Fruit fly (Drosophila melanogaster) whole organism, embryonic: ENCODE measurements around the gene Roc1b.

Source experiments
- CG10431 ChIP-seq: fragments of 200-800 bp; sonication (Bioruptor generic); optimal IDR thresholded peaks from 3 replicates; lab custom pipeline; 2018; ENCODE audit warnings: missing biosample characterization, mild to moderate bottlenecking, missing genetic modification characterization
- CG11247 ChIP-seq: fragments of 200-800 bp; sonication (Bioruptor generic); IDR thresholded peaks from 2 replicates; pipeline ENCODE4 v1.3.6; 2022; ENCODE audit warnings: missing biosample characterization, missing genetic modification characterization
- CG11398 ChIP-seq: fragments of 200-800 bp; sonication (Bioruptor generic); optimal IDR thresholded peaks from 2 replicates; lab custom pipeline; 2016; ENCODE audit warnings: missing biosample characterization, missing genetic modification characterization
- CG12299 ChIP-seq: fragments of 200-800 bp; sonication (Bioruptor generic); optimal IDR thresholded peaks from 2 replicates; lab custom pipeline; 2018; ENCODE audit warnings: missing biosample characterization, mild to moderate bottlenecking, missing genetic modification characterization
- CG12744 ChIP-seq: fragments of 200-800 bp; sonication (Bioruptor generic); optimal IDR thresholded peaks from 2 replicates; lab custom pipeline; 2016; ENCODE audit warnings: missing biosample characterization, missing genetic modification characterization
- CG13123 ChIP-seq: fragments of 200-800 bp; sonication (Bioruptor generic); optimal IDR thresholded peaks from 2 replicates; lab custom pipeline; 2016; ENCODE audit warnings: missing biosample characterization, missing genetic modification characterization
- CG13624 ChIP-seq: fragments of 200-800 bp; sonication (Bioruptor generic); optimal IDR thresholded peaks from 2 replicates; lab custom pipeline; 2016; ENCODE audit warnings: missing biosample characterization, missing genetic modification characterization
- CG14050 ChIP-seq: fragments of 200-800 bp; sonication (Bioruptor generic); IDR thresholded peaks from 3 replicates; pipeline ENCODE4 v1.3.6; 2022; ENCODE audit warnings: missing biosample characterization, missing genetic modification characterization
- CG15269 ChIP-seq: fragments of 200-800 bp; sonication (Bioruptor generic); optimal IDR thresholded peaks from 2 replicates; lab custom pipeline; 2018; ENCODE audit warnings: missing biosample characterization, mild to moderate bottlenecking, missing genetic modification characterization, moderate library complexity
- CG15479 ChIP-seq: fragments of 200-800 bp; sonication (Bioruptor generic); optimal IDR thresholded peaks from 3 replicates; lab custom pipeline; 2019; ENCODE audit warnings: missing biosample characterization, mild to moderate bottlenecking, missing genetic modification characterization, moderate library complexity
- CG15601 ChIP-seq: fragments of 200-800 bp; sonication (Bioruptor generic); optimal IDR thresholded peaks from 3 replicates; lab custom pipeline; 2019; ENCODE audit warnings: missing biosample characterization, mild to moderate bottlenecking, missing genetic modification characterization, moderate library complexity
- CG18619 ChIP-seq: fragments of 200-800 bp; sonication (Bioruptor generic); optimal IDR thresholded peaks from 3 replicates; lab custom pipeline; 2017; ENCODE audit warnings: missing biosample characterization, mild to moderate bottlenecking, missing genetic modification characterization
- CG32532 ChIP-seq: fragments of 200-800 bp; sonication (Bioruptor generic); IDR thresholded peaks from 2 replicates; pipeline ENCODE4 v1.3.6; 2022; ENCODE audit warnings: missing biosample characterization, missing genetic modification characterization
- CG34224 ChIP-seq: fragments of 200-800 bp; sonication (Bioruptor generic); IDR thresholded peaks from 3 replicates; pipeline ENCODE4 v1.3.6; 2022; ENCODE audit warnings: missing biosample characterization, missing genetic modification characterization; ENCODE audit not compliant: partially characterized antibody
- CG4282 ChIP-seq: fragments of 200-800 bp; sonication (Bioruptor generic); optimal IDR thresholded peaks from 2 replicates; lab custom pipeline; 2016; ENCODE audit warnings: missing biosample characterization, missing genetic modification characterization
- CG4424 ChIP-seq: fragments of 200-800 bp; sonication (Bioruptor generic); optimal IDR thresholded peaks from 3 replicates; lab custom pipeline; 2016; ENCODE audit warnings: missing biosample characterization, missing genetic modification characterization
- CG4617 ChIP-seq: fragments of 200-800 bp; sonication (Bioruptor generic); optimal IDR thresholded peaks from 3 replicates; lab custom pipeline; 2016; ENCODE audit warnings: missing biosample characterization, missing genetic modification characterization, borderline replicate concordance
- CG4854 ChIP-seq: fragments of 200-800 bp; sonication (Bioruptor generic); optimal IDR thresholded peaks from 2 replicates; lab custom pipeline; 2016; ENCODE audit warnings: missing biosample characterization, missing genetic modification characterization, inconsistent platforms
- CG5245 ChIP-seq: fragments of 200-800 bp; sonication (Bioruptor generic); optimal IDR thresholded peaks from 3 replicates; lab custom pipeline; 2016; ENCODE audit warnings: missing biosample characterization, missing genetic modification characterization
- CG5953 ChIP-seq: fragments of 200-800 bp; sonication (Bioruptor generic); IDR thresholded peaks from 2 replicates; pipeline ENCODE4 v1.3.6; 2022; ENCODE audit warnings: missing biosample characterization, missing genetic modification characterization
- CG6254 ChIP-seq: fragments of 200-800 bp; sonication (Bioruptor generic); optimal IDR thresholded peaks from 3 replicates; lab custom pipeline; 2017; ENCODE audit warnings: mild to moderate bottlenecking, missing biosample characterization, missing genetic modification reagents, missing genetic modification characterization
- CG7928 ChIP-seq: fragments of 200-800 bp; sonication (Bioruptor generic); optimal IDR thresholded peaks from 2 replicates; lab custom pipeline; 2017; ENCODE audit warnings: missing biosample characterization, mild to moderate bottlenecking, missing genetic modification characterization
- CG7987 ChIP-seq: fragments of 200-800 bp; sonication (Bioruptor generic); optimal IDR thresholded peaks from 2 replicates; lab custom pipeline; 2018; ENCODE audit warnings: missing biosample characterization, mild to moderate bottlenecking, missing genetic modification characterization, moderate library complexity
- CHES-1-like ChIP-seq: fragments of 200-800 bp; sonication (Bioruptor generic); optimal IDR thresholded peaks from 2 replicates; lab custom pipeline; 2016; ENCODE audit warnings: missing biosample characterization, missing genetic modification characterization
- Dip2 ChIP-seq: fragments of 200-800 bp; sonication (Bioruptor generic); IDR thresholded peaks from 2 replicates; pipeline ENCODE4 v1.3.6; 2022; ENCODE audit warnings: missing biosample characterization, missing genetic modification characterization
- H15 ChIP-seq: fragments of 200-800 bp; sonication (Bioruptor generic); IDR thresholded peaks from 3 replicates; pipeline ENCODE4 v1.3.6; 2022; ENCODE audit warnings: missing biosample characterization, missing genetic modification characterization
- NK7.1 ChIP-seq: fragments of 200-800 bp; sonication (Bioruptor generic); optimal IDR thresholded peaks from 3 replicates; lab custom pipeline; 2016; ENCODE audit warnings: missing biosample characterization, missing genetic modification characterization
- Neu2 ChIP-seq: fragments of 200-800 bp; sonication (Bioruptor generic); optimal IDR thresholded peaks from 3 replicates; lab custom pipeline; 2016; ENCODE audit warnings: missing biosample characterization, missing genetic modification characterization, borderline replicate concordance
- Nf-YB ChIP-seq: fragments of 200-800 bp; sonication (Bioruptor generic); optimal IDR thresholded peaks from 3 replicates; lab custom pipeline; 2019; ENCODE audit warnings: missing biosample characterization, mild to moderate bottlenecking, missing genetic modification characterization, moderate library complexity
- PHDP ChIP-seq: fragments of 200-800 bp; sonication (Bioruptor generic); optimal IDR thresholded peaks from 3 replicates; lab custom pipeline; 2018; ENCODE audit warnings: missing biosample characterization, mild to moderate bottlenecking, missing genetic modification characterization, moderate library complexity
- Side ChIP-seq: fragments of 200-800 bp; sonication (Bioruptor generic); optimal IDR thresholded peaks from 2 replicates; lab custom pipeline; 2016; ENCODE audit warnings: missing biosample characterization, missing genetic modification characterization
- Sox100B ChIP-seq: fragments of 200-800 bp; sonication (Bioruptor generic); optimal IDR thresholded peaks from 3 replicates; lab custom pipeline; 2018; ENCODE audit warnings: missing biosample characterization, mild to moderate bottlenecking, missing genetic modification characterization
- Stat92E ChIP-seq, 3 experiments: fragments of >200 bp in 2 of 3; fragments of 200-800 bp in 1 of 3; sonication (Bioruptor generic) in 1 of 3; optimal IDR thresholded peaks; 2 replicates each; lab custom pipeline; 2017 to 2019; ENCODE audit warnings: missing biosample characterization in 3 of 3, missing genetic modification characterization in 3 of 3, mild to moderate bottlenecking in 1 of 3, moderate library complexity in 1 of 3
- amos ChIP-seq: fragments of 200-800 bp; sonication (Bioruptor generic); IDR thresholded peaks from 2 replicates; pipeline ENCODE4 v1.3.6; 2022; ENCODE audit warnings: missing biosample characterization, missing genetic modification characterization; ENCODE audit not compliant: partially characterized antibody
- bcd ChIP-seq: fragments of 200-800 bp; sonication (Bioruptor generic); optimal IDR thresholded peaks from 2 replicates; lab custom pipeline; 2017; ENCODE audit warnings: missing biosample characterization, mild to moderate bottlenecking, missing genetic modification characterization
- crp ChIP-seq, 2 experiments: fragments of 200-800 bp; sonication (Bioruptor generic); optimal IDR thresholded peaks; 2 replicates in 1 of 2; 3 replicates in 1 of 2; lab custom pipeline; 2017; ENCODE audit warnings: missing biosample characterization in 2 of 2, missing genetic modification characterization in 2 of 2, mild to moderate bottlenecking in 1 of 2, moderate library complexity in 1 of 2
- cwo ChIP-seq: fragments of 200-800 bp; sonication (Bioruptor generic); optimal IDR thresholded peaks from 3 replicates; lab custom pipeline; 2017; ENCODE audit warnings: missing biosample characterization, missing genetic modification characterization, mild to moderate bottlenecking, moderate library complexity, missing genetic modification reagents
- da ChIP-seq: fragments of 200-800 bp; sonication (Bioruptor generic); optimal IDR thresholded peaks from 2 replicates; lab custom pipeline; 2016; ENCODE audit warnings: missing biosample characterization, missing genetic modification characterization
- disco-r ChIP-seq: fragments of 200-800 bp; sonication (Bioruptor generic); optimal IDR thresholded peaks from 2 replicates; lab custom pipeline; 2016; ENCODE audit warnings: missing biosample characterization, missing genetic modification characterization
- dmrt99B ChIP-seq: fragments of 200-800 bp; sonication (Bioruptor generic); optimal IDR thresholded peaks from 2 replicates; lab custom pipeline; 2018; ENCODE audit warnings: missing biosample characterization, mild to moderate bottlenecking, missing genetic modification characterization, moderate library complexity
- gt ChIP-seq: fragments of 200-800 bp; sonication (Bioruptor generic); IDR thresholded peaks from 2 replicates; pipeline ENCODE4 v1.3.6; 2022; ENCODE audit warnings: missing biosample characterization, missing genetic modification characterization
- inv ChIP-seq: fragments of 200-800 bp; sonication (Bioruptor generic); IDR thresholded peaks from 2 replicates; pipeline ENCODE4 v1.3.6; 2022; ENCODE audit warnings: missing biosample characterization, missing genetic modification characterization; ENCODE audit not compliant: partially characterized antibody
- lilli ChIP-seq: fragments of 200-800 bp; sonication (Bioruptor generic); optimal IDR thresholded peaks from 3 replicates; lab custom pipeline; 2016; ENCODE audit warnings: missing biosample characterization, missing genetic modification characterization
- pb ChIP-seq: fragments of 200-800 bp; sonication (Bioruptor generic); optimal IDR thresholded peaks from 3 replicates; lab custom pipeline; 2016; ENCODE audit warnings: missing biosample characterization, missing genetic modification characterization
- so ChIP-seq: fragments of 200-800 bp; sonication (Bioruptor generic); IDR thresholded peaks from 3 replicates; pipeline ENCODE4 v1.3.6; 2022; ENCODE audit warnings: missing biosample characterization, missing genetic modification characterization
- tgo ChIP-seq: fragments of 200-800 bp; sonication (Bioruptor generic); IDR thresholded peaks from 3 replicates; pipeline ENCODE4 v1.3.6; 2022; ENCODE audit warnings: missing biosample characterization, missing genetic modification characterization
- twi ChIP-seq: fragments of 200-800 bp; optimal IDR thresholded peaks from 2 replicates; lab custom pipeline; 2019; ENCODE audit warnings: missing biosample characterization, mild to moderate bottlenecking, missing genetic modification characterization, moderate library complexity
- zfh1 ChIP-seq: fragments of 200-800 bp; sonication (Bioruptor generic); IDR thresholded peaks from 3 replicates; pipeline ENCODE4 v1.3.6; 2022; ENCODE audit warnings: missing biosample characterization, missing genetic modification characterization

Gene Roc1b

DNA sequence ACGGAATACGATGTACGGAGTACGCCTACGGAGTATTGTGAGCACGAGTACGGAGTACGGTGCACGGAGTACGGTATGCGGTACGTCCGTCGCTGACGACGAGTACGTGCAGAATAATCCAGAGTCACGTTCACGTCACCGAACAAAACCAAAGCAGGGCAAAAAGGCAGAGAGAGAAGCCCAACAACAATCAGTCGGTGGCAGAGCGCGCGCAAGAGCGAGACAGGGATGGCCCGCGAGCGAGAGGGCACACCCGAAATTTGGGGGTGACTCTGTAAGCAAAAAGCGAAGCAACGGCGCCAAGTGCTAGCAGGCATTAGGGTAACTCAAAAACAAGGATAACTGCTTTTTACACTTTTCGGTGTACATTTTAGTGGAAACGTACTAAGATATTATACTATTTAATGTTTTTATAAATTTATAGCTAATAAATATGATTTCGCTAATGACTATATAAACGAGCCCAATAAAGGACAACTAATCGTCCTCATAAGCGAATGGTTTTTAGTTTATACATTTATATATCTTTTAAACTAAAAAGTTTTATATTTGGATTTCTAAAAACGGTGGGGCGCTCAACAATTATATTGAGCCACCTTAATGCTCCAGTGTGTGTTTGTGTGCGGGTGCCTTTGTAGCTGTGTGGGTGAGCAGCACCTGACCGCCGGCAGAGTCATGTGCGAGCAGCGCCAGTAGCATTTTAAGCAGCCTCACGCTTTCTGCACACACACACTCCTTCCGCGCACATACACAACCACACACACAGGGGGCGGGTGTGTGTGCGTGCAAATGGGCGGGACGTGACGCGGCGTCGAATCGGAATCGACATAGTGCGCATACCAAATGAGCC is 19.7 kb downstream of the Roc1b start (continued):
- TF ChIP-seq Nf-YB (GFP tag; lab: Kevin White, UChicago): no peak
- TF ChIP-seq CG32532: peak; percentile 80
- peak; percentile 93 for TF ChIP-seq CG15601 (tag; lab: Kevin White, UChicago)
- TF ChIP-seq zfh1 (GFP tag; lab: Robert Waterston, UW): peak; percentile 78
- TF ChIP-seq so (GFP tag; lab: Robert Waterston, UW): peak; percentile 88
- peak; percentile 55; the same call in 1 of the 2 replicates for TF ChIP-seq CG11247
- TF ChIP-seq CG15479 (GFP tag; lab: Kevin White, UChicago): no peak
- peak; percentile 69 for TF ChIP-seq lilli
- TF ChIP-seq CG12744 (GFP tag; lab: Kevin White, UChicago): no peak
- TF ChIP-seq PHDP: peak; percentile 96
- no peak for TF ChIP-seq gt (GFP tag; lab: Robert Waterston, UW)
- peak; percentile 64 for TF ChIP-seq CG7928 (GFP tag; lab: Kevin White, UChicago)
- peak; percentile 90 for TF ChIP-seq bcd
- TF ChIP-seq CG13624 (GFP tag; lab: Kevin White, UChicago): no peak
- TF ChIP-seq CG4617: peak; percentile 35
- peak; percentile 77 for TF ChIP-seq CG14050 (GFP tag; lab: Robert Waterston, UW)
- TF ChIP-seq CG12299 (tag; lab: Kevin White, UChicago): peak; percentile 92
- peak; percentile 59 for TF ChIP-seq CG5245 (GFP tag; lab: Kevin White, UChicago)
- TF ChIP-seq dmrt99B (tag; lab: Kevin White, UChicago): peak; percentile 95
- no peak for TF ChIP-seq inv (GFP tag; lab: Robert Waterston, UW)
- no peak for TF ChIP-seq CHES-1-like (GFP tag; lab: Kevin White, UChicago)
- peak; percentile 79 for TF ChIP-seq twi (tag; lab: Kevin White, UChicago)
- TF ChIP-seq CG15269 (tag; lab: Kevin White, UChicago): peak; percentile 93
- no peak for TF ChIP-seq CG4282 (GFP tag; lab: Kevin White, UChicago)
- peak; percentile 61 for TF ChIP-seq tgo (GFP tag; lab: Robert Waterston, UW)
- TF ChIP-seq CG10431 (GFP tag; lab: Kevin White, UChicago): peak; percentile 87
- TF ChIP-seq Dip2 (GFP tag; lab: Robert Waterston, UW): no peak
- TF ChIP-seq CG11398 (GFP tag; lab: Kevin White, UChicago): no peak
- TF ChIP-seq NK7.1 (GFP tag; lab: Kevin White, UChicago): no peak
- TF ChIP-seq amos (GFP tag; lab: Robert Waterston, UW): no peak
- peak; percentile 95 for TF ChIP-seq Sox100B (GFP tag; lab: Kevin White, UChicago)
- TF ChIP-seq CG4424 (GFP tag; lab: Kevin White, UChicago): peak; percentile 90
- no peak for TF ChIP-seq disco-r (GFP tag; lab: Kevin White, UChicago)
- TF ChIP-seq CG34224: no peak
- peak; percentile 93 for TF ChIP-seq CG18619
- no peak for TF ChIP-seq da
- TF ChIP-seq cwo (GFP tag; lab: Kevin White, UChicago): peak; percentile 92
- TF ChIP-seq CG4854: peak; percentile 18
- TF ChIP-seq Neu2 (GFP tag; lab: Kevin White, UChicago): no peak
- TF ChIP-seq CG13123 (GFP tag; lab: Kevin White, UChicago): peak; percentile 66
- peak in 1 of 3 experiments; percentile 7 for TF ChIP-seq Stat92E (GFP tag; optimal IDR thresholded peaks at IDR 0.05; lab: Kevin White, UChicago)
- no peak for TF ChIP-seq CG5953 (GFP tag; lab: Robert Waterston, UW)
- 0 out of 3 replicates have a peak, but pooled peaks have one; percentile 56 for TF ChIP-seq H15 (GFP tag; lab: Robert Waterston, UW)
- peak; percentile 89 for TF ChIP-seq CG6254
- peak; percentile 68 for TF ChIP-seq CG7987 (GFP tag; lab: Kevin White, UChicago)
- no peak for TF ChIP-seq Side (GFP tag; lab: Kevin White, UChicago)
- TF ChIP-seq pb (GFP tag; lab: Kevin White, UChicago): no peak
- peak in 1 of 2 experiments; percentile 40 for TF ChIP-seq crp (GFP tag; optimal IDR thresholded peaks at IDR 0.05; lab: Kevin White, UChicago)
